Fruit fly (Drosophila melanogaster) whole organism, wandering third instar larva: Measurements from ENCODE around the gene fy.

ENCODE experiments used
- CG9705 ChIP-seq: fragments of 200-800 bp; sonication (Bioruptor generic); optimal IDR thresholded peaks from 2 replicates; lab custom pipeline; 2018; ENCODE audit warnings: missing biosample characterization, mild to moderate bottlenecking, missing genetic modification characterization
- Dfd ChIP-seq: fragments of >200 bp; optimal IDR thresholded peaks from 2 replicates; lab custom pipeline; 2017; ENCODE audit warnings: missing biosample characterization, missing genetic modification characterization
- Hr78 ChIP-seq: fragments of >200 bp; optimal IDR thresholded peaks from 2 replicates; lab custom pipeline; 2017; ENCODE audit warnings: missing biosample characterization, missing genetic modification characterization
- Rel ChIP-seq, 2 experiments: fragments of 200-800 bp; sonication (Bioruptor generic) in 1 of 2; optimal IDR thresholded peaks; 2 replicates in 1 of 2; 3 replicates in 1 of 2; lab custom pipeline; 2016 to 2019; ENCODE audit warnings: mild to moderate bottlenecking in 2 of 2, missing biosample characterization in 2 of 2, missing genetic modification characterization in 2 of 2, moderate library complexity in 1 of 2
- Sp1 ChIP-seq: fragments of 200-800 bp; sonication (Bioruptor generic); optimal IDR thresholded peaks from 3 replicates; lab custom pipeline; 2019; ENCODE audit warnings: missing biosample characterization, mild to moderate bottlenecking, missing genetic modification characterization, moderate library complexity
- brk ChIP-seq: fragments of 200-800 bp; sonication (Bioruptor generic); optimal IDR thresholded peaks from 2 replicates; lab custom pipeline; 2016; ENCODE audit warnings: missing biosample characterization, mild to moderate bottlenecking, missing genetic modification characterization
- jim ChIP-seq: fragments of 175-275, 200-325 bp; sonication (Bioruptor generic); optimal IDR thresholded peaks from 2 replicates; lab custom pipeline; 2016; ENCODE audit warnings: missing biosample characterization, mild to moderate bottlenecking, missing genetic modification characterization
- psq ChIP-seq: fragments of 200-800 bp; sonication (Bioruptor generic); optimal IDR thresholded peaks from 3 replicates; lab custom pipeline; 2017; ENCODE audit warnings: missing biosample characterization, mild to moderate bottlenecking, missing genetic modification characterization, moderate library complexity
- rgr ChIP-seq: fragments of 200-800 bp; sonication (Bioruptor generic); optimal IDR thresholded peaks from 3 replicates; lab custom pipeline; 2016; ENCODE audit warnings: missing biosample characterization, mild to moderate bottlenecking, missing genetic modification characterization
- sv ChIP-seq: fragments of 200-800 bp; sonication (Bioruptor generic); optimal IDR thresholded peaks from 3 replicates; lab custom pipeline; 2016; ENCODE audit warnings: missing biosample characterization, missing genetic modification characterization

DNA sequence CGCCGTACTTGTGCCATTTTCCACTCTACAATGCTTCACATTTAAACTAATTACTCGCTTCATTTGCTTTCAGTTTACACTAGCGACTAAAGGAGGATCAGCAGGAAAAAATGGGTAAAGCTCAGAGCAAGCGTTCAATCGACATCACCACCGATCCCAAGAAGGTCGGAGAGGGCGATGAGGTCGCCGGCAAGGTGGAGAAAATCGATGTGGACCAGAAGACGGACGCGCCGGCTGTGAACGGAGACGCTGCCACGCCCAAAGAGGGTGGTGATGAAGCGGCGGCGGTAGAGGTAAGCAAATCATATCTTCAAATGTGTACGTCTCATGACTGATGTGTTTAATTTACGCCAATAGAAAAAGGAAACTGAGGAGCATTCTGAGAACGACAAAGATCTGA lies 23.7 kb upstream of the fy start:
- TF ChIP-seq Dfd (GFP tag; lab: Kevin White, UChicago) (no peak), Sp1 (GFP tag; lab: Kevin White, UChicago) (no peak), psq (GFP tag; lab: Kevin White, UChicago) (no peak), Hr78 (GFP tag; lab: Kevin White, UChicago) (no peak), jim (GFP tag; lab: Kevin White, UChicago) (no peak), brk (no peak), Rel (GFP tag; optimal IDR thresholded peaks at IDR 0.05; lab: Kevin White, UChicago) (no peak), Rel (tag; optimal IDR thresholded peaks at IDR 0.05; lab: Kevin White, UChicago) (no peak), CG9705 (GFP tag; lab: Kevin White, UChicago) (no peak), sv (GFP tag; lab: Kevin White, UChicago) (no peak), rgr (no peak)
